1 fruit fly cellular context compared by ENCODE assay signal in the genomic region with DNA sequence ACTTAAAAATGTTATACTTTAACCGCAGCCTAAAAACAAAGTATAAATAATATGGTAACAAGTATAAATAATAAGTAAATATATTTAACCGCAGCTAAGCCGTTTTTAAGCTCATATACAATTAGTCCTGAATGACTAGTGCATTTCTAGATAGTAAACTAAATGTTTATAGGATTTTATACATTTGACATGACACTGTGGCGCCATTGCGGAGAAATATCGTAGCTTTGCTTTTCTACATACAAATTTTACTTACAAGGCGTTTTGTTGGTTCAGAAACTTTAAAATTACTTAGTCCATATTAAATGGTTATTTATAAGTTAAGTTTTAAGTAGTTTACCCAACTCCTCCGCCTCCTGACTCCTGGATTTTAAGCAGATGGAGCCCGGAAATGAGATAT.
TF ChIP-seq lines count a peak whose summit lies in the region.

No protein-coding gene starts in this region.

TF ChIP-seq in whole organism, embryonic, 481 proteins besides CTCF, POLR2A, EP300 and RAD21 (continued from another document):
- no peak for TF ChIP-seq schlank (tag; optimal IDR thresholded peaks at IDR 0.05; lab: Kevin White, UChicago)
- no peak for TF ChIP-seq CG10209 (GFP tag; optimal IDR thresholded peaks at IDR 0.05; lab: Kevin White, UChicago)
- TF ChIP-seq Bteb2 (GFP tag; optimal IDR thresholded peaks at IDR 0.05; lab: Kevin White, UChicago) = no peak
- no peak for TF ChIP-seq peb (GFP tag; IDR thresholded peaks at IDR 0.05; lab: Robert Waterston, UW)
- TF ChIP-seq pnt (GFP tag; optimal IDR thresholded peaks at IDR 0.05; lab: Kevin White, UChicago) = peak; percentile 18
- peak; percentile 21 for TF ChIP-seq gem (tag; optimal IDR thresholded peaks at IDR 0.05; lab: Kevin White, UChicago)
- TF ChIP-seq wek (GFP tag; optimal IDR thresholded peaks at IDR 0.05; lab: Kevin White, UChicago) = no peak
- TF ChIP-seq Vsx1 (GFP tag; optimal IDR thresholded peaks at IDR 0.05; lab: Kevin White, UChicago) = no peak
- peak; percentile 15; the same call in 1 of the 2 replicates for TF ChIP-seq CG10321 (GFP tag; IDR thresholded peaks at IDR 0.05; lab: Robert Waterston, UW)
- no peak for TF ChIP-seq gcm2 (GFP tag; optimal IDR thresholded peaks at IDR 0.05; lab: Kevin White, UChicago)
- no peak for TF ChIP-seq da (GFP tag; optimal IDR thresholded peaks at IDR 0.05; lab: Kevin White, UChicago)
- no peak for TF ChIP-seq vfl (GFP tag; optimal IDR thresholded peaks at IDR 0.05; lab: Kevin White, UChicago)
- no peak for TF ChIP-seq Eip74EF (GFP tag; optimal IDR thresholded peaks at IDR 0.05; lab: Kevin White, UChicago)
- TF ChIP-seq bbx (GFP tag; IDR thresholded peaks at IDR 0.05; lab: Robert Waterston, UW; ENCODE audit: partially characterized antibody) = peak; percentile 59; the same call in 1 of the 2 replicates
- TF ChIP-seq CG6272 (GFP tag; IDR thresholded peaks at IDR 0.05; lab: Robert Waterston, UW) = no peak
- TF ChIP-seq CG16863 (GFP tag; optimal IDR thresholded peaks at IDR 0.05; lab: Kevin White, UChicago) = no peak
- TF ChIP-seq MBD-R2 (GFP tag; IDR thresholded peaks at IDR 0.05; lab: Robert Waterston, UW) = peak; percentile 41; the same call in 1 of the 2 replicates
- TF ChIP-seq zf30C (GFP tag; optimal IDR thresholded peaks at IDR 0.05; lab: Kevin White, UChicago) = no peak
- TF ChIP-seq NfI (GFP tag; optimal IDR thresholded peaks at IDR 0.05; lab: Kevin White, UChicago) = peak; percentile 33
- no peak for TF ChIP-seq Nf-YC (tag; optimal IDR thresholded peaks at IDR 0.05; lab: Kevin White, UChicago)
- no peak for TF ChIP-seq exex (tag; optimal IDR thresholded peaks at IDR 0.05; lab: Kevin White, UChicago)
- TF ChIP-seq mld (GFP tag; IDR thresholded peaks at IDR 0.05; lab: Robert Waterston, UW; ENCODE audit: partially characterized antibody) = no peak
- peak; percentile 34; the same call in 1 of the 2 replicates for TF ChIP-seq CG17328 (GFP tag; IDR thresholded peaks at IDR 0.05; lab: Robert Waterston, UW)
- TF ChIP-seq YL-1 (GFP tag; optimal IDR thresholded peaks at IDR 0.05; lab: Kevin White, UChicago) = peak; percentile 6
- TF ChIP-seq CG10366 (GFP tag; IDR thresholded peaks at IDR 0.05; lab: Robert Waterston, UW) = no peak
- TF ChIP-seq CG8388 (GFP tag; optimal IDR thresholded peaks at IDR 0.05; lab: Kevin White, UChicago) = no peak
- TF ChIP-seq pfk (GFP tag; optimal IDR thresholded peaks at IDR 0.05; lab: Kevin White, UChicago) = no peak
- no peak for TF ChIP-seq ara (GFP tag; IDR thresholded peaks at IDR 0.05; lab: Robert Waterston, UW)
- TF ChIP-seq dysf (GFP tag; IDR thresholded peaks at IDR 0.05; lab: Robert Waterston, UW) = peak; percentile 47; the same call in 1 of the 3 replicates
- no peak for TF ChIP-seq pb (GFP tag; optimal IDR thresholded peaks at IDR 0.05; lab: Kevin White, UChicago)
- peak in 1 of 2 experiments; percentile 13 for TF ChIP-seq dpn (GFP tag; optimal IDR thresholded peaks at IDR 0.05; lab: Kevin White, UChicago)
- TF ChIP-seq zen2 (GFP tag; IDR thresholded peaks at IDR 0.05; lab: Robert Waterston, UW; ENCODE audit: partially characterized antibody) = no peak
- no peak for TF ChIP-seq CG6175 (GFP tag; IDR thresholded peaks at IDR 0.05; lab: Robert Waterston, UW)
- peak; percentile 4 for TF ChIP-seq tio (GFP tag; optimal IDR thresholded peaks at IDR 0.05; lab: Kevin White, UChicago)
- TF ChIP-seq fd96Cb (tag; optimal IDR thresholded peaks at IDR 0.05; lab: Kevin White, UChicago) = no peak
- no peak for TF ChIP-seq chm (GFP tag; IDR thresholded peaks at IDR 0.05; lab: Robert Waterston, UW)
- TF ChIP-seq CG6791 (GFP tag; IDR thresholded peaks at IDR 0.05; lab: Robert Waterston, UW; ENCODE audit: partially characterized antibody) = no peak
- TF ChIP-seq Awh (GFP tag; IDR thresholded peaks at IDR 0.05; lab: Robert Waterston, UW) = no peak
- no peak for TF ChIP-seq CG10274 (GFP tag; optimal IDR thresholded peaks at IDR 0.05; lab: Kevin White, UChicago)
- no peak for TF ChIP-seq CG13123 (GFP tag; optimal IDR thresholded peaks at IDR 0.05; lab: Kevin White, UChicago)
- peak; percentile 40; the same call in 1 of the 3 replicates for TF ChIP-seq vnd (GFP tag; IDR thresholded peaks at IDR 0.05; lab: Robert Waterston, UW; ENCODE audit: partially characterized antibody)
- TF ChIP-seq Tbp (GFP tag; optimal IDR thresholded peaks at IDR 0.05; lab: Kevin White, UChicago) = no peak
- TF ChIP-seq maf-S (GFP tag; optimal IDR thresholded peaks at IDR 0.05; lab: Kevin White, UChicago) = no peak
- TF ChIP-seq vvl (GFP tag; IDR thresholded peaks at IDR 0.05; lab: Robert Waterston, UW) = no peak; the same call in 1 of the 2 replicates
- no peak for TF ChIP-seq ci (GFP tag; IDR thresholded peaks at IDR 0.05; lab: Robert Waterston, UW)
- TF ChIP-seq toy (GFP tag; IDR thresholded peaks at IDR 0.05; lab: Robert Waterston, UW) = no peak
- no peak for TF ChIP-seq chn (GFP tag; optimal IDR thresholded peaks at IDR 0.05; lab: Kevin White, UChicago)
- TF ChIP-seq gce (GFP tag; IDR thresholded peaks at IDR 0.05; lab: Robert Waterston, UW) = no peak
- no peak for TF ChIP-seq CG2116 (GFP tag; optimal IDR thresholded peaks at IDR 0.05; lab: Kevin White, UChicago)
- TF ChIP-seq CG7928 (GFP tag; optimal IDR thresholded peaks at IDR 0.05; lab: Kevin White, UChicago) = no peak
- peak; percentile 12 for TF ChIP-seq D19A (tag; optimal IDR thresholded peaks at IDR 0.05; lab: Kevin White, UChicago)
- peak; percentile 4 for TF ChIP-seq CG18262 (tag; optimal IDR thresholded peaks at IDR 0.05; lab: Kevin White, UChicago)
- TF ChIP-seq CG5180 (GFP tag; optimal IDR thresholded peaks at IDR 0.05; lab: Kevin White, UChicago) = no peak
- TF ChIP-seq nau (GFP tag; optimal IDR thresholded peaks at IDR 0.05; lab: Kevin White, UChicago) = no peak
- TF ChIP-seq nerfin-2 (GFP tag; IDR thresholded peaks at IDR 0.05; lab: Robert Waterston, UW; ENCODE audit: partially characterized antibody) = no peak
- TF ChIP-seq CG15011 (GFP tag; optimal IDR thresholded peaks at IDR 0.05; lab: Kevin White, UChicago) = no peak
- peak; percentile 31 for TF ChIP-seq Lhr (GFP tag; optimal IDR thresholded peaks at IDR 0.05; lab: Kevin White, UChicago)
- TF ChIP-seq gsb-n (tag; optimal IDR thresholded peaks at IDR 0.05; lab: Kevin White, UChicago) = no peak
- TF ChIP-seq CG15601 (tag; optimal IDR thresholded peaks at IDR 0.05; lab: Kevin White, UChicago) = no peak
- no peak; the same call in 1 of the 2 replicates for TF ChIP-seq Xrp1 (GFP tag; IDR thresholded peaks at IDR 0.05; lab: Robert Waterston, UW)
- TF ChIP-seq Dref (GFP tag; IDR thresholded peaks at IDR 0.05; lab: Robert Waterston, UW) = no peak
- TF ChIP-seq CG15514 (GFP tag; optimal IDR thresholded peaks at IDR 0.05; lab: Kevin White, UChicago) = no peak
- TF ChIP-seq sisA (GFP tag; IDR thresholded peaks at IDR 0.05; lab: Robert Waterston, UW) = no peak
- TF ChIP-seq jing (GFP tag; optimal IDR thresholded peaks at IDR 0.05; lab: Kevin White, UChicago) = no peak
- no peak for TF ChIP-seq pan (optimal IDR thresholded peaks at IDR 0.05; lab: Kevin White, UChicago)
- TF ChIP-seq pan (GFP tag; optimal IDR thresholded peaks at IDR 0.05 in 1 of 2, IDR thresholded peaks at IDR 0.05 in 1 of 2) = peak in 1 of 2 experiments; percentile 21
- TF ChIP-seq CG1233 (GFP tag; optimal IDR thresholded peaks at IDR 0.05; lab: Kevin White, UChicago) = peak; percentile 4
- peak; percentile 30 for TF ChIP-seq CG12659 (GFP tag; optimal IDR thresholded peaks at IDR 0.05; lab: Kevin White, UChicago)
- no peak for TF ChIP-seq NC2β (GFP tag; optimal IDR thresholded peaks at IDR 0.05; lab: Kevin White, UChicago)
- peak; percentile 13 for TF ChIP-seq HHEX (GFP tag; optimal IDR thresholded peaks at IDR 0.05; lab: Kevin White, UChicago)
- TF ChIP-seq pros (GFP tag; optimal IDR thresholded peaks at IDR 0.05; lab: Kevin White, UChicago) = no peak
- TF ChIP-seq Hmr (GFP tag; optimal IDR thresholded peaks at IDR 0.05; lab: Kevin White, UChicago) = peak; percentile 13
- TF ChIP-seq ato (GFP tag; IDR thresholded peaks at IDR 0.05; lab: Robert Waterston, UW; ENCODE audit: partially characterized antibody) = no peak
- TF ChIP-seq PHDP (tag; optimal IDR thresholded peaks at IDR 0.05; lab: Kevin White, UChicago) = peak; percentile 34
- no peak for TF ChIP-seq CG8290 (GFP tag; optimal IDR thresholded peaks at IDR 0.05; lab: Kevin White, UChicago)
- TF ChIP-seq CG8290 (tag; optimal IDR thresholded peaks at IDR 0.05; lab: Kevin White, UChicago) = no peak
- TF ChIP-seq Drgx (GFP tag; IDR thresholded peaks at IDR 0.05; lab: Robert Waterston, UW) = no peak
- peak; percentile 3 for TF ChIP-seq dmrt11E (tag; optimal IDR thresholded peaks at IDR 0.05; lab: Kevin White, UChicago)
- no peak for TF ChIP-seq Lim3 (GFP tag; IDR thresholded peaks at IDR 0.05; lab: Robert Waterston, UW)
- no peak for TF ChIP-seq prd (optimal IDR thresholded peaks at IDR 0.05; lab: Kevin White, UChicago)
- TF ChIP-seq prd (GFP tag; IDR thresholded peaks at IDR 0.05; lab: Robert Waterston, UW) = no peak
- TF ChIP-seq bcd (GFP tag; optimal IDR thresholded peaks at IDR 0.05; lab: Kevin White, UChicago) = peak; percentile 31
- no peak for TF ChIP-seq CG10147 (GFP tag; optimal IDR thresholded peaks at IDR 0.05; lab: Kevin White, UChicago)
- peak; percentile 50 for TF ChIP-seq Dek (tag; optimal IDR thresholded peaks at IDR 0.05; lab: Kevin White, UChicago)
- no peak for TF ChIP-seq sna (GFP tag; IDR thresholded peaks at IDR 0.05; lab: Robert Waterston, UW; ENCODE audit: partially characterized antibody)
- TF ChIP-seq CG17912 (GFP tag; optimal IDR thresholded peaks at IDR 0.05; lab: Kevin White, UChicago) = no peak
- peak; percentile 33 for TF ChIP-seq Dip3 (GFP tag; optimal IDR thresholded peaks at IDR 0.05; lab: Kevin White, UChicago)
- no peak for TF ChIP-seq CG4617 (GFP tag; optimal IDR thresholded peaks at IDR 0.05; lab: Kevin White, UChicago; ENCODE audit: borderline replicate concordance)
- no peak for TF ChIP-seq Asciz (GFP tag; optimal IDR thresholded peaks at IDR 0.05; lab: Kevin White, UChicago)
- TF ChIP-seq CG18476 (GFP tag; optimal IDR thresholded peaks at IDR 0.05; lab: Kevin White, UChicago) = no peak
- no peak for TF ChIP-seq CG32767 (GFP tag; IDR thresholded peaks at IDR 0.05; lab: Robert Waterston, UW)
- TF ChIP-seq Camta (GFP tag; optimal IDR thresholded peaks at IDR 0.05; lab: Kevin White, UChicago) = no peak
- TF ChIP-seq Med (GFP tag; lab: Kevin White, UChicago) = peak; percentile 87
- peak; percentile 32 for TF ChIP-seq CG7987 (GFP tag; optimal IDR thresholded peaks at IDR 0.05; lab: Kevin White, UChicago)
- TF ChIP-seq CG14050 (GFP tag; IDR thresholded peaks at IDR 0.05; lab: Robert Waterston, UW) = 0 out of 3 replicates have a peak, but pooled peaks have one; percentile 10
- TF ChIP-seq CG11723 (GFP tag; optimal IDR thresholded peaks at IDR 0.05; lab: Kevin White, UChicago) = no peak
- TF ChIP-seq CoRest (tag; optimal IDR thresholded peaks at IDR 0.05; lab: Kevin White, UChicago) = peak; percentile 21
- TF ChIP-seq CG30020 (tag; optimal IDR thresholded peaks at IDR 0.05; lab: Kevin White, UChicago) = no peak
- TF ChIP-seq CG7963 (GFP tag; IDR thresholded peaks at IDR 0.05; lab: Robert Waterston, UW; ENCODE audit: partially characterized antibody) = peak; percentile 66; the same call in 1 of the 3 replicates
- TF ChIP-seq chinmo (GFP tag; IDR thresholded peaks at IDR 0.05; lab: Robert Waterston, UW; ENCODE audit: partially characterized antibody) = no peak
- no peak for TF ChIP-seq Rx (GFP tag; IDR thresholded peaks at IDR 0.05; lab: Robert Waterston, UW)
- TF ChIP-seq CG4282 (GFP tag; optimal IDR thresholded peaks at IDR 0.05; lab: Kevin White, UChicago) = no peak
- no peak for TF ChIP-seq inv (GFP tag; IDR thresholded peaks at IDR 0.05; lab: Robert Waterston, UW; ENCODE audit: partially characterized antibody)
- TF ChIP-seq CG31388 (GFP tag; optimal IDR thresholded peaks at IDR 0.05; lab: Kevin White, UChicago) = no peak
- peak; percentile 89 for TF ChIP-seq CG42726 (GFP tag; IDR thresholded peaks at IDR 0.05; lab: Robert Waterston, UW; ENCODE audit: partially characterized antibody)
- no peak for TF ChIP-seq CrebB (tag; optimal IDR thresholded peaks at IDR 0.05; lab: Kevin White, UChicago)
- no peak for TF ChIP-seq onecut (GFP tag; IDR thresholded peaks at IDR 0.05; lab: Robert Waterston, UW)
- no peak for TF ChIP-seq CG12071 (GFP tag; optimal IDR thresholded peaks at IDR 0.05; lab: Kevin White, UChicago)
- no peak for TF ChIP-seq cad (GFP tag; optimal IDR thresholded peaks at IDR 0.05; lab: Kevin White, UChicago)
- TF ChIP-seq mam (GFP tag; optimal IDR thresholded peaks at IDR 0.05; lab: Kevin White, UChicago) = no peak
